Worm (Caenorhabditis elegans) whole organism, young adult: ENCODE data around the gene gly-10.

Experiments
- F49E8.2 ChIP-seq: sonication (generic microtip); optimal IDR thresholded peaks from 3 replicates; lab custom pipeline; 2017; ENCODE audit warnings: missing genetic modification characterization, mild to moderate bottlenecking, missing compliant biosample characterization, antibody characterized with exemption, moderate library complexity; ENCODE audit not compliant: insufficient read depth
- hmg-20 ChIP-seq: fragments of 200-800 bp; sonication (Bioruptor generic); IDR thresholded peaks from 2 replicates; pipeline ENCODE4 v1.3.6; 2022; ENCODE audit warnings: missing genetic modification reagents, missing genetic modification characterization, missing compliant biosample characterization
- snpc-4 ChIP-seq, 5 experiments: fragments of 150-350 bp in 1 of 5; sonication (generic microtip) in 4 of 5; optimal IDR thresholded peaks; 2 replicates each; lab custom pipeline; 2014 to 2018; ENCODE audit warnings: missing genetic modification characterization in 5 of 5, missing biosample characterization in 3 of 5, antibody characterized with exemption in 2 of 5, mild to moderate bottlenecking in 2 of 5, missing compliant biosample characterization in 2 of 5, missing genotype in 2 of 5, moderate library complexity in 2 of 5, missing genetic modification reagents in 1 of 5

ce11 chrIV:13742244-13742643 lies 36.7 kb upstream of the gly-10 start, which contains the start of gene C47A4.3:
- TF ChIP-seq snpc-4 (GFP tag; optimal IDR thresholded peaks at IDR 0.05; lab: Kevin White, UChicago) (no peak), snpc-4 (tag; optimal IDR thresholded peaks at IDR 0.05; lab: Kevin White, UChicago) (no peak), hmg-20 (GFP tag; lab: Robert Waterston, UW) (no peak), F49E8.2 (tag; lab: Kevin White, UChicago) (no peak)
